Fruit fly (Drosophila melanogaster): ENCODE measurements around the gene Ac3.

- TF ChIP-seq EcR (GFP tag; optimal IDR thresholded peaks at IDR 0.05) (no peak), CG17806 (tag; optimal IDR thresholded peaks at IDR 0.05) (no peak), Snoo (tag; optimal IDR thresholded peaks at IDR 0.05) (no peak), CG13204 (GFP tag; optimal IDR thresholded peaks at IDR 0.05) (no peak), CG14655 (GFP tag; optimal IDR thresholded peaks at IDR 0.05) (no peak), D1 (tag; optimal IDR thresholded peaks at IDR 0.05) (peak; percentile 28), CG15710 (tag; optimal IDR thresholded peaks at IDR 0.05) (no peak), CG32121 (GFP tag; IDR thresholded peaks at IDR 0.05) (no peak), CG12605 (GFP tag; IDR thresholded peaks at IDR 0.05) (no peak), Pif1B (GFP tag; optimal IDR thresholded peaks at IDR 0.05) (no peak), CG10348 (GFP tag; IDR thresholded peaks at IDR 0.05) (no peak), CG34367 (tag; optimal IDR thresholded peaks at IDR 0.05) (no peak), Pif1A (GFP tag; optimal IDR thresholded peaks at IDR 0.05) (no peak), CG4496 (GFP tag; IDR thresholded peaks at IDR 0.05) (no peak)
Observed at dm6 chr2L:21632032-21632587, at the start of gene Ac3.

Measured in whole organism, pupa.